Worm (Caenorhabditis elegans): ENCODE measurements around the gene C44B7.7.

C44B7.7 gene

ce11 chrII:6891176-6891575 is 11.2 kb upstream of the C44B7.7 start:
- peak; percentile 97 for TF ChIP-seq ama-1 (optimal IDR thresholded peaks at IDR 0.05)
- TF ChIP-seq hmg-11 (tag; optimal IDR thresholded peaks at IDR 0.05) = peak; percentile 35
- peak; percentile 42 for TF ChIP-seq lsy-12 (tag; optimal IDR thresholded peaks at IDR 0.05)
- peak; percentile 72 for TF ChIP-seq pqm-1 (tag; optimal IDR thresholded peaks at IDR 0.05)
- peak; percentile 33 for TF ChIP-seq snpc-4 (tag; optimal IDR thresholded peaks at IDR 0.05)
- no peak for TF ChIP-seq nhr-237 (tag; optimal IDR thresholded peaks at IDR 0.05)
- TF ChIP-seq elt-2 (tag; optimal IDR thresholded peaks at IDR 0.05) = peak; percentile 67
- TF ChIP-seq nhr-23 (tag; optimal IDR thresholded peaks at IDR 0.05) = peak; percentile 51
- peak; percentile 82 for TF ChIP-seq mdl-1 (tag; optimal IDR thresholded peaks at IDR 0.05)
- TF ChIP-seq lin-15B (tag; optimal IDR thresholded peaks at IDR 0.05) = peak; percentile 38
- no peak for TF ChIP-seq nhr-25 (tag; optimal IDR thresholded peaks at IDR 0.05)
- no peak for TF ChIP-seq skn-1 (tag; optimal IDR thresholded peaks at IDR 0.05)
- peak; percentile 14 for TF ChIP-seq R02D3.7 (tag; optimal IDR thresholded peaks at IDR 0.05)
- peak; percentile 13 for TF ChIP-seq tbx-2 (tag; optimal IDR thresholded peaks at IDR 0.05)
- TF ChIP-seq lin-39 (tag; optimal IDR thresholded peaks at IDR 0.05) = peak; percentile 89
- TF ChIP-seq zag-1 (tag; optimal IDR thresholded peaks at IDR 0.05) = no peak
- TF ChIP-seq mml-1 (tag; optimal IDR thresholded peaks at IDR 0.05) = no peak
- peak; percentile 66 for TF ChIP-seq nfya-1 (tag; optimal IDR thresholded peaks at IDR 0.05; ENCODE audit: insufficient read depth)
- TF ChIP-seq jun-1 (tag; optimal IDR thresholded peaks at IDR 0.05) = peak; percentile 52
- no peak for TF ChIP-seq eor-1 (tag; optimal IDR thresholded peaks at IDR 0.05)
- peak in 1 of 3 experiments; percentile 33 for TF ChIP-seq elt-3 (tag; optimal IDR thresholded peaks at IDR 0.05)
- TF ChIP-seq nhr-43 (tag; optimal IDR thresholded peaks at IDR 0.05; ENCODE audit: poor library complexity, severe bottlenecking) = peak; percentile 68
- peak; percentile 81 for TF ChIP-seq pha-4 (tag; optimal IDR thresholded peaks at IDR 0.05)

ce11 chrII:6890095-6890494 is 10.1 kb upstream of the C44B7.7 start, which contains the start of gene acer-1:
acer-1 (minus strand) TSS chrII:6890400.
- TF ChIP-seq ama-1 (optimal IDR thresholded peaks at IDR 0.05) (peak; percentile 93), nfya-1 (tag; optimal IDR thresholded peaks at IDR 0.05; ENCODE audit: insufficient read depth) (peak; percentile 9), pha-4 (tag; optimal IDR thresholded peaks at IDR 0.05) (peak; percentile 37), nhr-43 (tag; optimal IDR thresholded peaks at IDR 0.05; ENCODE audit: poor library complexity, severe bottlenecking) (no peak), ztf-4 (tag; optimal IDR thresholded peaks at IDR 0.05) (no peak), elt-2 (tag; optimal IDR thresholded peaks at IDR 0.05) (peak; percentile 3), fkh-10 (GFP tag; optimal IDR thresholded peaks at IDR 0.05) (no peak), lin-39 (tag; optimal IDR thresholded peaks at IDR 0.05) (peak; percentile 13)

- peak; percentile 78 for TF ChIP-seq ama-1 (optimal IDR thresholded peaks at IDR 0.05)
- no peak for TF ChIP-seq elt-3 (tag; optimal IDR thresholded peaks at IDR 0.05)
- peak; percentile 17 for TF ChIP-seq fos-1 (tag; optimal IDR thresholded peaks at IDR 0.05)
These were observed 9.6 kb upstream of the C44B7.7 start for ce11 chrII:6889580-6889922.

- peak; percentile 56 for TF ChIP-seq ama-1 (optimal IDR thresholded peaks at IDR 0.05)
- no peak for TF ChIP-seq fos-1 (tag; optimal IDR thresholded peaks at IDR 0.05)
- peak; percentile 28 for TF ChIP-seq lin-39 (tag; optimal IDR thresholded peaks at IDR 0.05)
- peak; percentile 66 for TF ChIP-seq nhr-43 (tag; optimal IDR thresholded peaks at IDR 0.05; ENCODE audit: poor library complexity, severe bottlenecking)
These were observed 9.0 kb upstream of the C44B7.7 start for ce11 chrII:6888661-6889579.

ce11 chrII:6888211-6888610 is 8.2 kb upstream of the C44B7.7 start:
- TF ChIP-seq nhr-76 (tag; optimal IDR thresholded peaks at IDR 0.05) (peak; percentile 4), jun-1 (tag; optimal IDR thresholded peaks at IDR 0.05) (peak; percentile 10), ceh-28 (tag; optimal IDR thresholded peaks at IDR 0.05) (no peak), nhr-23 (tag; optimal IDR thresholded peaks at IDR 0.05) (peak; percentile 65), ama-1 (optimal IDR thresholded peaks at IDR 0.05) (peak; percentile 91), tbx-2 (tag; optimal IDR thresholded peaks at IDR 0.05) (peak; percentile 29), ceh-9 (tag; optimal IDR thresholded peaks at IDR 0.05) (no peak), unc-62 (GFP tag; optimal IDR thresholded peaks at IDR 0.05) (no peak), lsy-12 (tag; optimal IDR thresholded peaks at IDR 0.05) (peak; percentile 38), nfya-1 (tag; optimal IDR thresholded peaks at IDR 0.05; ENCODE audit: insufficient read depth) (peak; percentile 21), pqm-1 (tag; optimal IDR thresholded peaks at IDR 0.05) (peak; percentile 63), daf-12 (tag; optimal IDR thresholded peaks at IDR 0.05) (no peak), sea-2 (GFP tag; optimal IDR thresholded peaks at IDR 0.05) (no peak), nhr-237 (tag; optimal IDR thresholded peaks at IDR 0.05) (no peak), elt-2 (tag; optimal IDR thresholded peaks at IDR 0.05) (peak; percentile 66), pha-4 (tag; optimal IDR thresholded peaks at IDR 0.05) (peak; percentile 73), nhr-43 (tag; optimal IDR thresholded peaks at IDR 0.05; ENCODE audit: poor library complexity, severe bottlenecking) (peak; percentile 78)

Measured in whole organism, L3 larva.